Worm (Caenorhabditis elegans): ENCODE measurements around the gene nlp-80.

nlp-80 gene

DNA sequence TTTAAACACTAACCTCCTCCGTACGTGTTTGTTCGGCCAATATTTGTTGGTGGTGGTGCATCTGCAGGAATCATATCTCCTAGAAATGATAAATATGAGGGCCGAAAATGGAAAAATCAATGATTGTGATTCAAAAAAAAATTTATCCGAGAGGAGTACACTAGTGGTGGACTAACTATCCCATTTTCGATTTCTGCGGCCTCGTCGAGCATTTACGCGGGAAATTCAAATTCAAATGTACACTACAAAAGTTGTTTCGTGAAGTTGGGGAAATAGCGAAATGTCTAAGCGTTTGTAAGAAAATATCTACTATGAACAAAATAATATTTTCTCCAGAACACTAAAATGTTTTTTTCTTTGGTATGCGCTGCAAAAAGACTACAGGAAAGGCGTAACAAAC, 36.1 kb downstream of the nlp-80 start (continued):
- TF ChIP-seq nhr-12 (tag; optimal IDR thresholded peaks at IDR 0.05) (no peak), dsc-1 (tag; optimal IDR thresholded peaks at IDR 0.05) (peak; percentile 78), lsy-2 (tag; optimal IDR thresholded peaks at IDR 0.05) (peak; percentile 32 to 72), nhr-85 (tag) (peak; percentile 94)

- TF ChIP-seq fos-1 (tag; optimal IDR thresholded peaks at IDR 0.05): no peak
- no peak for TF ChIP-seq nhr-77 (tag; optimal IDR thresholded peaks at IDR 0.05)
- no peak for TF ChIP-seq zip-4 (GFP tag; optimal IDR thresholded peaks at IDR 0.05)
Observed at ce11 chrV:11027740-11028139, 37.7 kb downstream of the nlp-80 start.

- TF ChIP-seq tlp-1 (tag; optimal IDR thresholded peaks at IDR 0.05) (no peak), mef-2 (tag; optimal IDR thresholded peaks at IDR 0.05) (no peak), zag-1 (tag; optimal IDR thresholded peaks at IDR 0.05) (no peak), blmp-1 (tag; optimal IDR thresholded peaks at IDR 0.05) (no peak), lsy-2 (tag; optimal IDR thresholded peaks at IDR 0.05) (no peak), hlh-4 (tag; optimal IDR thresholded peaks at IDR 0.05) (no peak), ceh-63 (GFP tag; optimal IDR thresholded peaks at IDR 0.05) (no peak), lin-13 (GFP tag; optimal IDR thresholded peaks at IDR 0.05) (no peak)
Observed at ce11 chrV:11022817-11023216, 42.6 kb downstream of the nlp-80 start, which contains the start of the genes C13G3.12 and hot-6. Gene C13G3.12 (minus strand): TSS chrV:11022917. Gene hot-6 (minus strand): TSS chrV:11022937.

DNA sequence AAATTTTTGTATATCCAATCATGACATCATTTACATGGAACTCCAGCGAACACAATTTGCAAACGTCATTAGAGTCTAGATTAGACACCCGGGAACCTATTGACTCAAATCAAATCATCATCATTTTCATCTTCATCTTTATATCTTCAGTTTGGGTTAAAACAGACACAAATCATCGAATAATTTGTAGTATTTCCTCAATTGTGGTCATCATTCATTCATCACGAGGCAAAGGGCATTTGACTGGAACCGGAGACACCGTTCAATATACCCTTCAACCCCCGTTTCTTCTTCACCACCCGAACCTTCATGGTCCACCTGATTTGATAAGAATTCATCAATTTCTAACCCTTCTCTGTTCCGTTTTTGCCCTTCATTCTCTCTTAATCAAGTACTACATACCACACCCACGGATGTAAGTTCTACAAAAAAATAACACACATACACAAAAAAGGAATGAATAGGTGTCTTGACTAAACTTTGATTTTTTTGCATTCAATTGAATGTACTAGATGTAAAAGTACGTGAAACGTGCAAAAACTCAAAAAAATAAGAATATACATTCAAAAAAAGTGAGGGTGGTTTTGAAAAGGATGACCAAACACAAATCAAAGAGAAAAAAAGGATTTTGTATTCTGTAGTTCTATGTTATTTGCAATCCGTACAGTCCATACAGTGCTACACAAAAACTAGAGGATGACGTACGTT, 48.4 kb downstream of the nlp-80 start:
- no peak for TF ChIP-seq nhr-11 (tag; optimal IDR thresholded peaks at IDR 0.05)
- TF ChIP-seq lin-14 (GFP tag; optimal IDR thresholded peaks at IDR 0.05): peak; percentile 5
- no peak for TF ChIP-seq pqm-1 (tag; optimal IDR thresholded peaks at IDR 0.05)
- TF ChIP-seq xbp-1 (tag; optimal IDR thresholded peaks at IDR 0.05): no peak
- no peak for TF ChIP-seq lin-39 (tag; optimal IDR thresholded peaks at IDR 0.05)
- TF ChIP-seq lin-35 (GFP tag; optimal IDR thresholded peaks at IDR 0.05): peak in 1 of 2 experiments; percentile 1
- TF ChIP-seq rnt-1 (tag; optimal IDR thresholded peaks at IDR 0.05): no peak
- no peak for TF ChIP-seq ceh-88 (GFP tag; IDR thresholded peaks at IDR 0.05)
- no peak for TF ChIP-seq aha-1 (tag; optimal IDR thresholded peaks at IDR 0.05)
- TF ChIP-seq elt-3 (tag; optimal IDR thresholded peaks at IDR 0.05): no peak
- no peak for TF ChIP-seq lsy-2 (tag; optimal IDR thresholded peaks at IDR 0.05)
- no peak for TF ChIP-seq lin-13 (GFP tag; optimal IDR thresholded peaks at IDR 0.05)
- no peak for TF ChIP-seq ceh-90 (tag; optimal IDR thresholded peaks at IDR 0.05)
- TF ChIP-seq nhr-28 (tag; optimal IDR thresholded peaks at IDR 0.05): no peak
- TF ChIP-seq nhr-85 (tag): peak; percentile 58
- no peak for TF ChIP-seq nhr-19 (GFP tag; conservative IDR thresholded peaks at IDR 0.05)
- TF ChIP-seq efl-1 (optimal IDR thresholded peaks at IDR 0.05): no peak
- TF ChIP-seq efl-1 (GFP tag; optimal IDR thresholded peaks at IDR 0.05 in 1 of 2): peak in 1 of 2 experiments; percentile 72

Data from whole organism, L1 larva.